Worm (Caenorhabditis elegans) whole organism, early embryonic: Measurements from ENCODE around the gene F44D12.8.

Source experiments
- aly-1 ChIP-seq: sonication (generic microtip); optimal IDR thresholded peaks from 2 replicates; lab custom pipeline; 2016; ENCODE audit warnings: missing genetic modification characterization, missing compliant biosample characterization
- ama-1 ChIP-seq: fragments of 150-350 bp; optimal IDR thresholded peaks from 2 replicates; lab custom pipeline; 2014
- ceh-13 ChIP-seq: fragments of 200-800 bp; sonication (Bioruptor generic); optimal IDR thresholded peaks from 2 replicates; lab custom pipeline; 2018; ENCODE audit warnings: mild to moderate bottlenecking, missing genetic modification characterization, missing compliant biosample characterization
- ceh-36 ChIP-seq: sonication (generic microtip); optimal IDR thresholded peaks from 2 replicates; lab custom pipeline; 2016; ENCODE audit warnings: missing genetic modification characterization, inconsistent platforms, missing compliant biosample characterization
- flt-1 ChIP-seq: fragments of 200-800 bp; sonication (Bioruptor generic); IDR thresholded peaks from 2 replicates; pipeline ENCODE4 v1.3.6; 2022; ENCODE audit warnings: missing genetic modification characterization, missing compliant biosample characterization
- pes-1 ChIP-seq: fragments of 200-800 bp; sonication (Bioruptor generic); IDR thresholded peaks from 2 replicates; pipeline ENCODE4 v1.3.6; 2022; ENCODE audit warnings: missing genetic modification reagents, missing genetic modification characterization, missing compliant biosample characterization
- scrt-1 ChIP-seq: fragments of 200-800 bp; sonication (Bioruptor generic); IDR thresholded peaks from 2 replicates; pipeline ENCODE4 v1.3.6; 2022; ENCODE audit warnings: missing genetic modification characterization, missing compliant biosample characterization
- sea-1 ChIP-seq: fragments of 200-800 bp; sonication (Bioruptor generic); conservative IDR thresholded peaks from 2 replicates; pipeline ENCODE4 v1.3.6; 2022; ENCODE audit warnings: missing genetic modification characterization, missing compliant biosample characterization
- tbx-11 ChIP-seq: fragments of 200-800 bp; sonication (Bioruptor generic); IDR thresholded peaks from 2 replicates; pipeline ENCODE4 v1.3.6; 2022; ENCODE audit warnings: missing genetic modification characterization, missing compliant biosample characterization
- tra-4 ChIP-seq: sonication (generic microtip); optimal IDR thresholded peaks from 2 replicates; lab custom pipeline; 2017; ENCODE audit warnings: missing genetic modification characterization, missing compliant biosample characterization

ce11 chrIV:10007758-10008157, 15.3 kb upstream of the F44D12.8 start:
- TF ChIP-seq ama-1 (lab: Kevin White, UChicago) (no peak), pes-1 (GFP tag; lab: Robert Waterston, UW) (no peak), aly-1 (tag; lab: Kevin White, UChicago) (no peak), sea-1 (GFP tag; lab: Robert Waterston, UW) (no peak), ceh-36 (tag; lab: Kevin White, UChicago) (no peak), scrt-1 (GFP tag; lab: Robert Waterston, UW) (no peak), ceh-13 (no peak), tra-4 (tag; lab: Kevin White, UChicago) (no peak), tbx-11 (GFP tag; lab: Robert Waterston, UW) (no peak), flt-1 (GFP tag; lab: Robert Waterston, UW) (no peak)
